Fruit fly (Drosophila melanogaster) whole organism, larva: Measurements from ENCODE around the gene Npc2a.

Source experiments
- noc ChIP-seq: fragments of 200-800 bp; sonication (Bioruptor generic); optimal IDR thresholded peaks from 3 replicates; lab custom pipeline; 2019; ENCODE audit warnings: missing biosample characterization, mild to moderate bottlenecking, missing genetic modification characterization, moderate library complexity

Npc2a gene

dm6 chr2L:2013057-2013456 is 25.0 kb downstream of the Npc2a start:
- no peak for TF ChIP-seq noc (tag; lab: Kevin White, UChicago)

DNA sequence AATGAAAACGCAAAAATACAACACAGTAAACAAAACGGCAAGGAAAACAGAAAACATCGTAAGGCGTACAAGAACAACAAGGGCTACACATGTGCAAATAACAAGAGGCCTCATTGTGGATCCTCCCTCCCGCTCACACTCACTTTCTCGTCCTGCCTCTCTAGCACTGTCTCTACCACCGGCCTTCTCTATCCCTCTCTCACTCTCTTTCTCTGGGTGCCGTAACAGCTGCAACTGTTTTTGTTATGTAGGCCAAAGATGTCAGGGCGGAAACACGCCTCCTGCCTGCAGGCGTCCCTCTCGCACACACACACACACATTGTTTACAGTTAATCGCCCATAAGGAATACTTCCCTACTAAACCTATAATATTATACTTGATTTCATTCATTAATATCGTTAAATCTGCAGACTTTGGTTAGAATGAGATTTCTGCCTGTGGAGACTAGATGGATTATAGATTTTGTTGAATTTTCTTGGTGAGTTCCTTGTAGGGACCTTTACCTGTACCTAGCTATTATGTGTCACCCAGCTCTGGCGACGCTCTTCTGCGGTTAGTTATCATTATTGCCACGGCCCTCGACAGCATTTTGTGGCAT is 25.8 kb downstream of the Npc2a start:
- no peak for TF ChIP-seq noc (tag; lab: Kevin White, UChicago)

- TF ChIP-seq noc (tag; lab: Kevin White, UChicago): no peak
Measured at dm6 chr2L:2015204-2015603, 27.1 kb downstream of the Npc2a start.

DNA sequence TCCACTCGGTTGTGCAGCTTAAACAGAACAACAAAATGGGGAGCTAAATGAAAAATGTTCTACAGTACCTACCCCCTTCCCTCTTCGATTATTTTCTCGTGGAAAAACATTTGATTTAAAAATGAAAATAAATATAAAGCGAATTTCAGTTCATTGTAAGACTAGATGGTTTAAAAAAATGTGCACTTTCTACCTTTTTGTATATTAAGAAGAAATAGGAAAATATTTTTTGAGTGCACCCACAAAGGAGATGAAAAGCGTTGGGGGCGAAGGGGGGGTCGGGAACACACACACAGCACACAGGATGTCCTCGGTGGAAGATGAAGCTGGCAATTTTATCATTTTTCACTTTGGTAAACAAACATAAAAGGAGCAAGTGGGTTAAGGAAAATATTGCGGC is 34.7 kb downstream of the Npc2a start:
- TF ChIP-seq noc (tag; lab: Kevin White, UChicago): no peak

DNA sequence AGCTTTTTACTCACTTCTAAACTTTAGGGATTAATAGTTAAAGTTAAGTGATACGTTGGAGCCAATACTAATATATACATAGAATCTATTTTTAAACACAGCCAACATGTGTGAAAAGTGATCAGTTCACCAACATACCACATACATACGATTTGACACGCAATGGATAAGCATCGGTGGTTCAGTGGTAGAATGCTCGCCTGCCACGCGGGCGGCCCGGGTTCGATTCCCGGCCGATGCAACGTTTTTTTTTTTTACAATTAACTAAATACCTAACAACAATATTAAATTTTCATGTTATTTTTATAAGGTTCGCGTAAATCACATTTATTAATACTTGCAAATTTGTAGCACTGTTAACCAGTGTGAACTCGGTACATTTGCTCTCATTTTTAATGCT is 43.4 kb downstream of the Npc2a start:
- no peak for TF ChIP-seq noc (tag; lab: Kevin White, UChicago)

DNA sequence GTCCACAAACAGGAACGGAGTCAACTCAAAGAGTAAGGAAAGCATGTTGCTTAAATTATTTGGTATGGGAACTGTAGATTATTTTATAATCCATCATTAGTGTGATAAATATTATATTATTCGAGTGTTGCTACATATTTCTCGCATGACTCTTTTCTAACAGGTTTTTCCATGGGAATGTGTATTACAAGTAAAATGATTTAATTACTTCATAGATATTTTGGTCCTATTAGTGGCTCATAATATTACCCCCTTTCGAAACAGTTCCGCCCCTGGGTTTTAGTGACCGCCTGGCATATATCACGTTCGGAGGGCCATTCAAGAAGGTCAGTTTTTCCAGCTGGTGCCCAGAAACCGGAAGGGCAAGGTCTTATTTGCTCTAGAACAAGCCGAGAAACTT is 44.0 kb downstream of the Npc2a start:
- TF ChIP-seq noc (tag; lab: Kevin White, UChicago): no peak

DNA sequence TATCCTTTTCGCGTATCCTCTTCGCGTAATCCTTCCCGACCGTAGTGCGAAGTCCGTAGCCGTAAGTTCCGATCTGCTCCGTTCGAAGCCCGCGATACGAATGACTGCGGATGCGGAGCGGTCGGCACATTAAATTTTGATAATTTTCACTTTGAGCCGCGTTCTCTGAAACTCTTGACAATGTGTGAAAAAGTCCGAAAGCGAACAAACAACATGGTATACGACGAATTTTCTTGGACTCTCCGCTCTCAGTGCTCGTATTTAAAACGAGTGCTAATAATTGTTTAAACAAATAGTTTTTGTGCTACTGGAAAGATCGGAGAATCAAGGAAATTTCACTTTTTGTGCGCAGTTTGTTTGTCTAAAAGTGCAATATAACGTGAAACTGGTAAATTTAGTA is 47.9 kb downstream of the Npc2a start, which contains the start of gene CG42296:
TSS of gene CG42296 (minus strand) at position 101 of the 400 bp plus-strand sequence.
- TF ChIP-seq noc (tag; lab: Kevin White, UChicago): no peak

dm6 chr2L:2037165-2037550 is 49.1 kb downstream of the Npc2a start, which contains the start of gene lectin-22C:
TSS of gene lectin-22C (minus strand) at chr2L:2037265.
- TF ChIP-seq noc (tag; lab: Kevin White, UChicago): no peak

- TF ChIP-seq noc (tag; lab: Kevin White, UChicago): no peak
Measured at dm6 chr2L:2037551-2038252, 49.6 kb downstream of the Npc2a start.
